Worm (Caenorhabditis elegans) whole organism, L1 larva: ENCODE data around the gene srg-20.

Experiments
- Y116A8C.19 ChIP-seq: sonication (generic microtip); optimal IDR thresholded peaks from 2 replicates; lab custom pipeline; 2016; ENCODE audit warnings: missing compliant biosample characterization, missing genetic modification characterization, borderline replicate concordance
- ama-1 ChIP-seq: fragments of 150-350 bp; optimal IDR thresholded peaks from 2 replicates; lab custom pipeline; 2014
- ces-1 ChIP-seq: fragments of 150-350 bp; optimal IDR thresholded peaks from 2 replicates; lab custom pipeline; 2014; ENCODE audit warnings: missing biosample characterization, missing genetic modification reagents, missing genetic modification characterization
- dsc-1 ChIP-seq: sonication (generic microtip); optimal IDR thresholded peaks from 2 replicates; lab custom pipeline; 2016; ENCODE audit warnings: mild to moderate bottlenecking, missing genetic modification characterization, missing compliant biosample characterization
- elt-2 ChIP-seq: sonication (generic microtip); optimal IDR thresholded peaks from 2 replicates; lab custom pipeline; 2016; ENCODE audit warnings: missing genetic modification characterization, mild to moderate bottlenecking, inconsistent platforms, missing compliant biosample characterization, missing genetic modification reagents
- elt-3 ChIP-seq, 6 experiments: fragments of 150-350 bp in 1 of 6; sonication (generic microtip); optimal IDR thresholded peaks; 2 replicates each; lab custom pipeline; 2017 to 2018; ENCODE audit warnings: missing biosample characterization in 6 of 6, missing genetic modification characterization in 6 of 6, inconsistent platforms in 1 of 6
- jun-1 ChIP-seq: fragments of 150-350 bp; optimal IDR thresholded peaks from 2 replicates; lab custom pipeline; 2014; ENCODE audit warnings: missing biosample characterization, missing genetic modification reagents, missing genetic modification characterization
- nhr-237 ChIP-seq: fragments of 150-350 bp; optimal IDR thresholded peaks from 2 replicates; lab custom pipeline; 2014; ENCODE audit warnings: missing biosample characterization, missing genetic modification characterization
- nhr-28 ChIP-seq: fragments of 150-350 bp; optimal IDR thresholded peaks from 2 replicates; lab custom pipeline; 2014; ENCODE audit warnings: missing biosample characterization, missing genetic modification characterization
- skn-1 ChIP-seq: fragments of 150-350 bp; optimal IDR thresholded peaks from 2 replicates; lab custom pipeline; 2014; ENCODE audit warnings: missing biosample characterization, missing genetic modification characterization
- sptf-1 ChIP-seq: fragments of 150-350 bp; optimal IDR thresholded peaks from 2 replicates; lab custom pipeline; 2014; ENCODE audit warnings: missing biosample characterization, missing genetic modification characterization

DNA sequence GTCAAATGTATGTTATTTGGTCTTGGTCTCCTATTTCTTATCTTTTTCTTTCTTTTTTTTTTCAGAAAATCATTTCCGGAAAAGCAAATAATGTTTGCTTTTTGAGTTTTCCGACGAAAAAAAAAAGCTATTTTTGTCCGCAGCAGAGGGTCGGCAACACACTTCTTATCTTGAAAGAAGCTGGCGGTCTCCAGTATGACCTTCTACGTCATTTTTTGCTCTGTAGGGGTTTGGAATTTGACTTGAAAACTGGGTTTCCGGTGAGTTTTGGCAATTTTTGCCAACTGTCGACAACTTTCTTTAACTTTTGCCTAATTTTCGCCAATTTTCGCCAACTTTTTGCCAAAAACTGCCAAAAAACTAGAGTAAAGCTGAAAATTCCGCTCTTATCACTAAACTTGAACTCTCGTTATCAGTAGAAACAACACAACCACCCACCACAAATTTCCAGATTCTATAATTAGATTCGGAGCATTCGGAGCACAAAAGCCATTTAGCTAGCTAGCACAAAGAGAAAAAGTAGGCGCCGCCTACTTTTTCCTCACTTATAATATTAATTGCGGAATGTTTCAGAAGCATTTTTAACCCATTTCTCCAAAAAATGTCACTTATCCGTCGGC is 33.9 kb downstream of the srg-20 start, which contains the start of gene nhx-6:
- no peak for TF ChIP-seq skn-1 (tag; lab: Kevin White, UChicago)
- no peak for TF ChIP-seq jun-1 (tag; lab: Kevin White, UChicago)
- no peak for TF ChIP-seq ces-1
- TF ChIP-seq Y116A8C.19 (tag; lab: Kevin White, UChicago) = no peak
- TF ChIP-seq ama-1 (lab: Kevin White, UChicago) = no peak
- TF ChIP-seq nhr-237 = no peak
- TF ChIP-seq dsc-1 (tag; lab: Kevin White, UChicago) = no peak
- no peak for TF ChIP-seq nhr-28 (tag; lab: Kevin White, UChicago)
- TF ChIP-seq elt-3 (tag; optimal IDR thresholded peaks at IDR 0.05; lab: Kevin White, UChicago) = no peak
- TF ChIP-seq sptf-1 (tag; lab: Kevin White, UChicago) = no peak
- peak; percentile 77 for TF ChIP-seq elt-2 (tag; lab: Kevin White, UChicago)
